Fruit fly (Drosophila melanogaster) whole organism, prepupa: ENCODE results near the gene Fuca.

Experiments used
- CG16779 ChIP-seq: fragments of 200-800 bp; sonication (Bioruptor generic); optimal IDR thresholded peaks from 3 replicates; lab custom pipeline; 2017; ENCODE audit warnings: missing biosample characterization, mild to moderate bottlenecking, missing genetic modification characterization
- CG6276 ChIP-seq: fragments of 200-800 bp; sonication (Bioruptor generic); optimal IDR thresholded peaks from 2 replicates; lab custom pipeline; 2017; ENCODE audit warnings: missing biosample characterization, mild to moderate bottlenecking, missing genetic modification characterization
- CG6854 ChIP-seq: fragments of 200-800 bp; sonication (Bioruptor generic); optimal IDR thresholded peaks from 2 replicates; lab custom pipeline; 2017; ENCODE audit warnings: missing biosample characterization, mild to moderate bottlenecking, missing genetic modification characterization
- Sox15 ChIP-seq: fragments of 200-800 bp; sonication (Bioruptor generic); optimal IDR thresholded peaks from 3 replicates; lab custom pipeline; 2016; ENCODE audit warnings: missing biosample characterization, missing genetic modification characterization
- salr ChIP-seq, 2 experiments: fragments of 200-800 bp; sonication (Bioruptor generic); optimal IDR thresholded peaks; 3 replicates each; lab custom pipeline; 2016 to 2018; ENCODE audit warnings: missing biosample characterization in 2 of 2, missing genetic modification characterization in 2 of 2, mild to moderate bottlenecking in 1 of 2
- svp ChIP-seq: fragments of 200-800 bp; sonication (Bioruptor generic); peaks from one replicate; lab custom pipeline; 2016; ENCODE audit warnings: missing biosample characterization, missing genetic modification characterization

- no peak for TF ChIP-seq CG6854 (GFP tag; lab: Kevin White, UChicago)
- TF ChIP-seq salr (GFP tag; optimal IDR thresholded peaks at IDR 0.05; lab: Kevin White, UChicago), result no peak
- no peak for TF ChIP-seq CG16779
- TF ChIP-seq CG6276, result no peak
- TF ChIP-seq svp, result no peak
- TF ChIP-seq Sox15 (GFP tag; lab: Kevin White, UChicago), result no peak
These were observed 32.3 kb upstream of the Fuca start for dm6 chr3L:11554796-11555195.
